Fruit fly (Drosophila melanogaster) whole organism, prepupa: Measurements from ENCODE around the gene CG14785.
A peak's percentile ranks its signal among the peaks of the same experiment; 100 is the strongest.

Source experiments
- Blimp-1 ChIP-seq: fragments of 200-800 bp; sonication (Bioruptor generic); optimal IDR thresholded peaks from 3 replicates; lab custom pipeline; 2017; ENCODE audit warnings: missing biosample characterization, missing genetic modification characterization, mild to moderate bottlenecking, moderate library complexity, missing genetic modification reagents
- CG10631 ChIP-seq: fragments of 200-800 bp; sonication (Bioruptor generic); optimal IDR thresholded peaks from 2 replicates; lab custom pipeline; 2016; ENCODE audit warnings: missing biosample characterization, missing genetic modification characterization
- CG10669 ChIP-seq: fragments of 200-800 bp; sonication (Bioruptor generic); optimal IDR thresholded peaks from 3 replicates; lab custom pipeline; 2018; ENCODE audit warnings: missing biosample characterization, mild to moderate bottlenecking, missing genetic modification characterization, moderate library complexity
- CG11294 ChIP-seq: fragments of 200-800 bp; sonication (Bioruptor generic); IDR thresholded peaks from 2 replicates; pipeline ENCODE4 v1.3.6; 2022; ENCODE audit warnings: missing biosample characterization, missing genetic modification characterization
- CG11902 ChIP-seq: fragments of 200-800 bp; sonication (Bioruptor generic); optimal IDR thresholded peaks from 3 replicates; lab custom pipeline; 2016; ENCODE audit warnings: missing biosample characterization, missing genetic modification characterization
- CG15336 ChIP-seq: fragments of 200-800 bp; sonication (Bioruptor generic); IDR thresholded peaks from 2 replicates; pipeline ENCODE4 v1.3.6; 2022; ENCODE audit warnings: missing biosample characterization, missing genetic modification characterization
- CG6163 ChIP-seq: fragments of 200-800 bp; sonication (Bioruptor generic); IDR thresholded peaks from 3 replicates; pipeline ENCODE4 v1.3.6; 2022; ENCODE audit warnings: missing biosample characterization, missing genetic modification characterization
- CG6276 ChIP-seq: fragments of 200-800 bp; sonication (Bioruptor generic); optimal IDR thresholded peaks from 2 replicates; lab custom pipeline; 2017; ENCODE audit warnings: missing biosample characterization, mild to moderate bottlenecking, missing genetic modification characterization
- CG6808 ChIP-seq: fragments of 200-800 bp; sonication (Bioruptor generic); optimal IDR thresholded peaks from 3 replicates; lab custom pipeline; 2017; ENCODE audit warnings: missing biosample characterization, missing genetic modification characterization, mild to moderate bottlenecking, moderate library complexity, missing genetic modification reagents
- CG6854 ChIP-seq: fragments of 200-800 bp; sonication (Bioruptor generic); optimal IDR thresholded peaks from 2 replicates; lab custom pipeline; 2017; ENCODE audit warnings: missing biosample characterization, mild to moderate bottlenecking, missing genetic modification characterization
- CG8319 ChIP-seq: fragments of 200-800 bp; sonication (Bioruptor generic); optimal IDR thresholded peaks from 3 replicates; lab custom pipeline; 2016; ENCODE audit warnings: missing biosample characterization, missing genetic modification characterization
- Eip75B ChIP-seq: fragments of 200-800 bp; sonication (Bioruptor generic); optimal IDR thresholded peaks from 3 replicates; lab custom pipeline; 2016; ENCODE audit warnings: missing biosample characterization, missing genetic modification characterization
- Eip78C ChIP-seq: fragments of 200-800 bp; sonication (Bioruptor generic); peaks from one replicate; lab custom pipeline; 2016; ENCODE audit warnings: missing biosample characterization, missing genetic modification characterization
- Eip93F ChIP-seq: fragments of 200-800 bp; sonication (Bioruptor generic); optimal IDR thresholded peaks from 2 replicates; lab custom pipeline; 2016; ENCODE audit warnings: missing biosample characterization, mild to moderate bottlenecking, missing genetic modification characterization
- Ets21C ChIP-seq: fragments of 200-800 bp; sonication (Bioruptor generic); optimal IDR thresholded peaks from 3 replicates; lab custom pipeline; 2016; ENCODE audit warnings: missing biosample characterization, missing genetic modification characterization
- Hr4 ChIP-seq: fragments of 200-800 bp; sonication (Bioruptor generic); optimal IDR thresholded peaks from 3 replicates; lab custom pipeline; 2016; ENCODE audit warnings: missing biosample characterization, missing genetic modification characterization
- Sox102F ChIP-seq: fragments of 200-800 bp; sonication (Bioruptor generic); optimal IDR thresholded peaks from 2 replicates; lab custom pipeline; 2016; ENCODE audit warnings: missing biosample characterization, mild to moderate bottlenecking, missing genetic modification characterization
- Sox15 ChIP-seq: fragments of 200-800 bp; sonication (Bioruptor generic); optimal IDR thresholded peaks from 3 replicates; lab custom pipeline; 2016; ENCODE audit warnings: missing biosample characterization, missing genetic modification characterization
- achi ChIP-seq: fragments of 200-800 bp; sonication (Bioruptor generic); optimal IDR thresholded peaks from 3 replicates; lab custom pipeline; 2016; ENCODE audit warnings: missing biosample characterization, missing genetic modification characterization
- acj6 ChIP-seq: fragments of 200-800 bp; sonication (Bioruptor generic); optimal IDR thresholded peaks from 3 replicates; lab custom pipeline; 2016; ENCODE audit warnings: missing biosample characterization, missing genetic modification characterization
- cyc ChIP-seq: fragments of 200-800 bp; sonication (Bioruptor generic); optimal IDR thresholded peaks from 3 replicates; lab custom pipeline; 2016; ENCODE audit warnings: missing biosample characterization, missing genetic modification characterization
- eg ChIP-seq: fragments of 200-800 bp; sonication (Bioruptor generic); IDR thresholded peaks from 3 replicates; pipeline ENCODE4 v1.3.6; 2022; ENCODE audit warnings: missing biosample characterization, missing genetic modification characterization
- esn ChIP-seq: fragments of 200-800 bp; sonication (Bioruptor generic); optimal IDR thresholded peaks from 2 replicates; lab custom pipeline; 2016; ENCODE audit warnings: missing biosample characterization, mild to moderate bottlenecking, missing genetic modification characterization, moderate library complexity
- lz ChIP-seq: fragments of 200-800 bp; sonication (Bioruptor generic); optimal IDR thresholded peaks from 3 replicates; lab custom pipeline; 2016; ENCODE audit warnings: missing biosample characterization, missing genetic modification characterization
- salr ChIP-seq, 2 experiments: fragments of 200-800 bp; sonication (Bioruptor generic); optimal IDR thresholded peaks; 3 replicates each; lab custom pipeline; 2016 to 2018; ENCODE audit warnings: missing biosample characterization in 2 of 2, missing genetic modification characterization in 2 of 2, mild to moderate bottlenecking in 1 of 2
- spab ChIP-seq: fragments of 200-800 bp; sonication (Bioruptor generic); optimal IDR thresholded peaks from 2 replicates; lab custom pipeline; 2017; ENCODE audit warnings: missing biosample characterization, mild to moderate bottlenecking, missing genetic modification characterization, missing genetic modification reagents
- ss ChIP-seq, 2 experiments: fragments of 200-800 bp; sonication (Bioruptor generic); optimal IDR thresholded peaks; 2 replicates in 1 of 2; 3 replicates in 1 of 2; lab custom pipeline; 2017 to 2018; ENCODE audit warnings: mild to moderate bottlenecking in 2 of 2, missing biosample characterization in 2 of 2, missing genetic modification characterization in 2 of 2, moderate library complexity in 1 of 2
- svp ChIP-seq: fragments of 200-800 bp; sonication (Bioruptor generic); peaks from one replicate; lab custom pipeline; 2016; ENCODE audit warnings: missing biosample characterization, missing genetic modification characterization
- topi ChIP-seq: fragments of 200-800 bp; sonication (Bioruptor generic); optimal IDR thresholded peaks from 3 replicates; lab custom pipeline; 2016; ENCODE audit warnings: missing biosample characterization, missing genetic modification characterization

Gene CG14785

DNA sequence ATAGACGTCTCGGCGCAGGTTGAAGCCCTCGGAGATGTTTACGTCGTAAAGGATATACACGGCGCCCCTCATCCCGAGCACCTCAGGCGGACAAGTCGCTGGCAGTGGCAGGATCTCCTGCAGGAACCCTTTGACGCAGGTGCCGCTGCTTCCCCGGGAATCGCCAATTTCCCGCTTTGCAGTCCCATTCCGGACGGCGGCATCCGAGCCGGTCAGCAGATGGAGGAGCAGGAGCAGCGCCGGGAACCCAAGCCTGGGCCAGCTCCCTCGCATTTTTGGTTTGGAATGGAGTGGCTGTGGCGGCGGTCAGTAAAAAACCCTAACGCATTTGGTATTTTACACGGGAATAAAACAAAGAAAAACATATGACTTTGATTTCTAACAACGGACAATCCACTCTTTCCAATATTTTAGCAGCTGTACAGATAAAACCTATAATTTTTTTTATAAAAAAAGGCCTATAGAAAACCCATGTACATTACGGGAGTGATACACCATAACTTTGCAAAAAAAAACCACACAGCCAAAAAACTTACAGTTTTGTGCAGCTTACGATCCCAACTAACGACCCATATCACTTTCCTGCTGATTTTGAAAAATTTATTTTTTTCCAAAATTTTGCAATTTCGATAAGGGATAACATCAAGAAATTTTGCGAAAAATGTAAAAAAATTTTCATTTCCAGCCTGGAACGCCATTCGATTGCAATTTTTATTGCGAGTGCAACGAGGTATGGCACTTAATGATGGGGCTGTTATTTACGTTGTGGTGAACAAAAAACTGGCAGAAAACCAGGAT, 9.1 kb upstream of the CG14785 start, which contains the start of the genes O-fut2 and CG14777 (continued):
- TF ChIP-seq acj6 (GFP tag; lab: Kevin White, UChicago) (peak; percentile 72), esn (GFP tag; lab: Kevin White, UChicago) (peak; percentile 69), Ets21C (GFP tag; lab: Kevin White, UChicago) (peak; percentile 49), topi (GFP tag; lab: Kevin White, UChicago) (peak; percentile 53), eg (peak; percentile 77)
- TF ChIP-seq, all 60 proteins: peak for 37

DNA sequence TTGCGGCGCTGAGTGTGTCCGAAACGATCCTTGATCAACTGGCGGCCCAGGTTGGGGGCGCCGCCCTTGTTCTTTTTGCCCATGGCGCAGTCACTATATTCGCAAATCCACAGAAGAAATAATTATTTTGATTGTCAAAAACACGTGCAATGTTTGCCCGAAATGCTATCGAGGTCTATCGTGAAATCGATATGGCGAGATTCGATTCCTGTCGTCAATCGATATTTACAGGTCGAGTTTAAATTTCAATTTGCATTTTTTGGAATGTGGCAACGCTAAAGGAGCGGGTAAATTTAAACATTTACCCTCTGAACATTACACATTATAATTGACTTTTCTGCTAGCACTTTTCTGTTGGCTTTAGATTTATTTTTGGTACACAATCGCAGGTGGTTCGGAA, 7.2 kb upstream of the CG14785 start, which contains the start of gene Ns3:
Gene Ns3, minus strand, starts transcription at position 188 of the 400 bp plus-strand sequence.
- TF ChIP-seq esn (GFP tag; lab: Kevin White, UChicago), result no peak
- TF ChIP-seq CG6276 (GFP tag; lab: Kevin White, UChicago), result no peak
- TF ChIP-seq salr (GFP tag; optimal IDR thresholded peaks at IDR 0.05; lab: Kevin White, UChicago), result no peak
- TF ChIP-seq cyc, result no peak
- TF ChIP-seq CG11294 (GFP tag; lab: Robert Waterston, UW), result no peak
- no peak for TF ChIP-seq Sox15 (GFP tag; lab: Kevin White, UChicago)
- no peak for TF ChIP-seq ss (GFP tag; optimal IDR thresholded peaks at IDR 0.05; lab: Kevin White, UChicago)
- no peak for TF ChIP-seq Eip93F (GFP tag; lab: Kevin White, UChicago)
- no peak for TF ChIP-seq topi (GFP tag; lab: Kevin White, UChicago)
- TF ChIP-seq Blimp-1, result no peak
- TF ChIP-seq lz (GFP tag; lab: Kevin White, UChicago), result no peak
- no peak for TF ChIP-seq CG6854
- TF ChIP-seq achi (GFP tag; lab: Kevin White, UChicago), result no peak
- TF ChIP-seq Eip78C (GFP tag; lab: Kevin White, UChicago), result no peak
- TF ChIP-seq CG6163, result no peak
- TF ChIP-seq spab, result no peak
- TF ChIP-seq, all 60 proteins: peak for 0

DNA sequence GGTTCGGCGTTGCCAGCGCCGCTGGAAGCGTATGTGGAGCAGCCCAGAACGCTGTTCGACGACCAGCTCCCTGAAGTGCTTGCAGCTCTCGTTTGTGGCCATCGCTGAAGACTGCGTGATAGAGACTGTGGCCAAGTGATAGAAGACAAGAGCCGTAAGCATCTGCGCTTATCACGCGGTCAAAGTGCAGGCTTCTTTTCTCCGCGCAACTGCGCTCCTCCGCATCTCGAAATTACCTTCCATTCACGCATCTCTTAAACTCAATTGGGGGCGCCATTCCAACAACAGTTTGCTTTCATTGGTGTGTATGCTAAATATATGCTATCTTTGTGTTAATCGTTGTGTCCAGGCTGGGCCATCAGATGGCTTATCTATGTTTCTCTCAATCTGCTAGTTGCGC, 4.7 kb upstream of the CG14785 start, which contains the start of gene CG14787:
Gene CG14787, minus strand, starts transcription at position 133 of the 400 bp plus-strand sequence.
- no peak for TF ChIP-seq CG11902 (GFP tag; lab: Kevin White, UChicago)
- TF ChIP-seq Hr4, result no peak
- no peak for TF ChIP-seq CG8319
- no peak for TF ChIP-seq CG10669 (GFP tag; lab: Kevin White, UChicago)
- TF ChIP-seq lz (GFP tag; lab: Kevin White, UChicago), result no peak
- no peak for TF ChIP-seq Sox102F
- TF ChIP-seq eg, result no peak
- peak; percentile 60 to 67 for TF ChIP-seq ss (GFP tag; optimal IDR thresholded peaks at IDR 0.05; lab: Kevin White, UChicago)
- no peak for TF ChIP-seq CG15336 (GFP tag; lab: Robert Waterston, UW)
- TF ChIP-seq CG10631 (GFP tag; lab: Kevin White, UChicago), result no peak
- TF ChIP-seq CG6808 (GFP tag; lab: Kevin White, UChicago), result peak; percentile 21
- TF ChIP-seq Eip78C (GFP tag; lab: Kevin White, UChicago), result peak; percentile 66
- peak; percentile 88 for TF ChIP-seq svp

DNA sequence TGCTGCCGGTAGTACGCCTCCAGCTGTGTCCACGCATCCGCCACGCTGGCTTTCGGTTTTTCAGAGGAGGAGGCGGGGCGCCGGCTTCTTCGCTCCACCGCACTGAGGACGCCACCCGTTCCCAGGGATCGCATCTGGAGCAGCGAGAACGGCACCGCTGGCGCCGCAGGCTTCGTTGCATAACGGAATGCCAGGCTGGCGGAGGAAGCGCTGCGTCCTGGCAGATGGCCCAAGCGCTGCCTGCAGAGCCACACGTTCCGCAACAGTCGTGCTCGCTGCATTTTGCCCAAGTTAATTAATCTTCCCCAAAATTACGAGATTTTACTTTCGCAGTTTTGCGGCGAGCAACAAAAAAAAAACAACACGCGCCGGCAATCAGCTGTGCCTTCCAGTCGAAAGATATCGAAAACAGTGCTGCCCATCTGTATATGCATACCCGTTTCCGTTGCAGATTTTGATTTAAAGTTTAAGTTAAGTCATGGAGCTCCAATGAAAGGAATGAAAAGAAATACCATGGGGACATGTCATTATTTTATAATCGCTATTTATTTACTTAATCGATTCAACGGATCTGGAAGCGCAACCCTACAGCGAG, 3.5 kb upstream of the CG14785 start, which contains the start of gene Lrpprc2:
Gene Lrpprc2, minus strand, starts transcription at position 340 of the 595 bp plus-strand sequence.
- TF ChIP-seq CG15336 (GFP tag; lab: Robert Waterston, UW) (no peak), eg (0 out of 3 replicates have a peak, but pooled peaks have one; percentile 9), CG6808 (GFP tag; lab: Kevin White, UChicago) (peak; percentile 100)

DNA sequence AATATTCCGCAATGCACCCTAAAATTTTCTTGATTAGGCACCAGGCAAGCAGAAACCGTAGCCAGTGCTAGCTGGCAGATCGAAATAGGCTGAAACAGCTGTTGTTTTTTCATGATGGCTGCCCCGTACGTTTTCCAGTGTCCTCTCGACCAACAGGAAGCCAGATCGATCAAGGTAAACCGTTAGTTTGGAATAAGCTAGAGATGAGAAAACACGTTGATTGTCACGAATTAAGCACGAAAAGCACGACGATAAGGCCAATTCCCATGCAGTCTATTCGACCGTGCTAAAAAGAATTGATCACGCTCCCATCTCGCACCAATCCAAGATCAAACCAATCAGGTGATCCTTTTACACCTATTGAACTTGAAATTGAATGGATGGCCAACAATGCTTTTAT, 2.0 kb downstream of the CG14785 start:
- TF ChIP-seq svp (peak; percentile 52), Eip75B (GFP tag; lab: Kevin White, UChicago) (no peak)
